Worm (Caenorhabditis elegans) whole organism, midembryonic: Measurements from ENCODE around the gene iff-1.

Experiments used
- T22C8.4 ChIP-seq: fragments of 200-800 bp; sonication (Bioruptor generic); IDR thresholded peaks from 2 replicates; pipeline ENCODE4 v1.3.6; 2022; ENCODE audit warnings: missing genetic modification characterization, missing compliant biosample characterization
- cog-1 ChIP-seq: sonication (generic microtip); optimal IDR thresholded peaks from 2 replicates; lab custom pipeline; 2016; ENCODE audit warnings: missing genetic modification characterization, missing compliant biosample characterization
- flt-1 ChIP-seq: fragments of 200-800 bp; sonication (Bioruptor generic); IDR thresholded peaks from 2 replicates; pipeline ENCODE4 v1.3.6; 2022; ENCODE audit warnings: missing genetic modification characterization, missing compliant biosample characterization
- klf-2 ChIP-seq: fragments of 200-800 bp; sonication (Bioruptor generic); conservative IDR thresholded peaks from 2 replicates; pipeline ENCODE4 v1.3.6; 2022; ENCODE audit warnings: missing genetic modification reagents, missing genetic modification characterization, missing compliant biosample characterization
- med-1 ChIP-seq: sonication (generic microtip); optimal IDR thresholded peaks from 2 replicates; lab custom pipeline; 2017; ENCODE audit warnings: missing genetic modification characterization, mild to moderate bottlenecking, missing compliant biosample characterization, antibody characterized with exemption, missing genetic modification reagents; ENCODE audit not compliant: insufficient read depth
- ref-1 ChIP-seq: fragments of 200-800 bp; sonication (Bioruptor generic); conservative IDR thresholded peaks from 2 replicates; pipeline ENCODE4 v1.3.6; 2022; ENCODE audit warnings: missing genetic modification reagents, missing genetic modification characterization, missing compliant biosample characterization
- tab-1 ChIP-seq: fragments of 200-800 bp; sonication (Bioruptor generic); IDR thresholded peaks from 2 replicates; pipeline ENCODE4 v1.3.6; 2022; ENCODE audit warnings: missing genetic modification characterization, missing compliant biosample characterization
- ztf-29 ChIP-seq: fragments of 200-800 bp; sonication (Bioruptor generic); IDR thresholded peaks from 2 replicates; pipeline ENCODE4 v1.3.6; 2022; ENCODE audit warnings: missing genetic modification reagents, missing genetic modification characterization, missing compliant biosample characterization

ce11 chrIII:9789607-9790073 is 42.6 kb upstream of the iff-1 start, which contains the start of gene R10E11.5:
- no peak for TF ChIP-seq ztf-29 (GFP tag; lab: Robert Waterston, UW)
- TF ChIP-seq ref-1 (GFP tag; lab: Robert Waterston, UW) = no peak
- TF ChIP-seq flt-1 (GFP tag; lab: Robert Waterston, UW) = no peak
- TF ChIP-seq med-1 (GFP tag; lab: Kevin White, UChicago) = no peak
- no peak for TF ChIP-seq cog-1
- no peak for TF ChIP-seq tab-1 (GFP tag; lab: Robert Waterston, UW)
- no peak for TF ChIP-seq klf-2
- TF ChIP-seq T22C8.4 (GFP tag; lab: Robert Waterston, UW) = no peak
